Worm (Caenorhabditis elegans) whole organism, L4 larva: ENCODE measurements around the gene gpdh-2.

Experiments
- nhr-237 ChIP-seq: sonication (generic microtip); optimal IDR thresholded peaks from 2 replicates; lab custom pipeline; 2017; ENCODE audit warnings: missing biosample characterization, missing genetic modification characterization
- pha-4 ChIP-seq, 2 experiments: fragments of 150-350 bp in 1 of 2; fragments of 200-800 bp in 1 of 2; sonication (Bioruptor generic) in 1 of 2; IDR thresholded peaks in 1 of 2; optimal IDR thresholded peaks in 1 of 2; 2 replicates each; pipeline versions ENCODE4 v1.3.6 to Lab custom; 2014 to 2022; ENCODE audit warnings: missing genetic modification characterization in 2 of 2, missing genetic modification reagents in 2 of 2, missing biosample characterization in 1 of 2, missing compliant biosample characterization in 1 of 2

ce11 chrIII:9846093-9846492, 12.9 kb downstream of the gpdh-2 start, which contains the start of gene K11H3.2:
- no peak for TF ChIP-seq pha-4 (GFP tag; IDR thresholded peaks at IDR 0.05; lab: Robert Waterston, UW)
- no peak for TF ChIP-seq pha-4 (tag; optimal IDR thresholded peaks at IDR 0.05; lab: Kevin White, UChicago)
- TF ChIP-seq nhr-237 (tag; lab: Kevin White, UChicago) = no peak
